Fruit fly (Drosophila melanogaster) whole organism, embryonic: ENCODE results near the gene RpS14a.

Source experiments
- Ada2b ChIP-seq: fragments of 200-800 bp; sonication (Bioruptor generic); IDR thresholded peaks from 2 replicates; pipeline ENCODE4 v1.3.6; 2022; ENCODE audit warnings: missing biosample characterization, missing genetic modification characterization
- Adf1 ChIP-seq: fragments of 200-800 bp; sonication (Bioruptor generic); IDR thresholded peaks from 2 replicates; pipeline ENCODE4 v1.3.6; 2022; ENCODE audit warnings: missing biosample characterization, missing genetic modification characterization
- Antp ChIP-seq: fragments of 200-800 bp; sonication (Bioruptor generic); optimal IDR thresholded peaks from 3 replicates; lab custom pipeline; 2016; ENCODE audit warnings: missing biosample characterization, missing genetic modification characterization
- Bdp1 ChIP-seq: fragments of 200-800 bp; sonication (Bioruptor generic); optimal IDR thresholded peaks from 3 replicates; lab custom pipeline; 2016; ENCODE audit warnings: missing biosample characterization, missing genetic modification characterization
- Bteb2 ChIP-seq: fragments of 200-800 bp; sonication (Bioruptor generic); optimal IDR thresholded peaks from 2 replicates; lab custom pipeline; 2016; ENCODE audit warnings: missing biosample characterization, missing genetic modification characterization
- CG10274 ChIP-seq: fragments of 200-800 bp; sonication (Bioruptor generic); optimal IDR thresholded peaks from 3 replicates; lab custom pipeline; 2017; ENCODE audit warnings: missing biosample characterization, mild to moderate bottlenecking, missing genetic modification characterization
- CG10654 ChIP-seq: fragments of 200-800 bp; sonication (Bioruptor generic); optimal IDR thresholded peaks from 2 replicates; lab custom pipeline; 2016; ENCODE audit warnings: missing biosample characterization, missing genetic modification characterization
- CG11696 ChIP-seq: fragments of 200-800 bp; sonication (Bioruptor generic); IDR thresholded peaks from 2 replicates; pipeline ENCODE4 v1.3.6; 2022; ENCODE audit warnings: missing biosample characterization, missing genetic modification characterization
- CG12071 ChIP-seq: fragments of 200-800 bp; sonication (Bioruptor generic); optimal IDR thresholded peaks from 3 replicates; lab custom pipeline; 2018; ENCODE audit warnings: missing biosample characterization, mild to moderate bottlenecking, missing genetic modification characterization
- CG13424 ChIP-seq: fragments of 200-800 bp; sonication (Bioruptor generic); optimal IDR thresholded peaks from 2 replicates; lab custom pipeline; 2019; ENCODE audit warnings: missing biosample characterization, mild to moderate bottlenecking, missing genetic modification characterization, moderate library complexity
- CG15479 ChIP-seq: fragments of 200-800 bp; sonication (Bioruptor generic); optimal IDR thresholded peaks from 3 replicates; lab custom pipeline; 2019; ENCODE audit warnings: missing biosample characterization, mild to moderate bottlenecking, missing genetic modification characterization, moderate library complexity
- CG18262 ChIP-seq: fragments of 200-800 bp; optimal IDR thresholded peaks from 3 replicates; lab custom pipeline; 2019; ENCODE audit warnings: missing biosample characterization, mild to moderate bottlenecking, missing genetic modification characterization, moderate library complexity
- CG2678 ChIP-seq: fragments of 200-800 bp; sonication (Bioruptor generic); optimal IDR thresholded peaks from 3 replicates; lab custom pipeline; 2019; ENCODE audit warnings: missing biosample characterization, mild to moderate bottlenecking, missing genetic modification characterization, moderate library complexity
- CG30403 ChIP-seq: fragments of 200-800 bp; sonication (Bioruptor generic); optimal IDR thresholded peaks from 3 replicates; lab custom pipeline; 2016; ENCODE audit warnings: missing biosample characterization, missing genetic modification characterization
- CG34224 ChIP-seq: fragments of 200-800 bp; sonication (Bioruptor generic); IDR thresholded peaks from 3 replicates; pipeline ENCODE4 v1.3.6; 2022; ENCODE audit warnings: missing biosample characterization, missing genetic modification characterization; ENCODE audit not compliant: partially characterized antibody
- CG4404 ChIP-seq: fragments of 200-800 bp; sonication (Bioruptor generic); IDR thresholded peaks from 2 replicates; pipeline ENCODE4 v1.3.6; 2022; ENCODE audit warnings: missing biosample characterization, missing genetic modification characterization
- CG6254 ChIP-seq: fragments of 200-800 bp; sonication (Bioruptor generic); optimal IDR thresholded peaks from 3 replicates; lab custom pipeline; 2017; ENCODE audit warnings: mild to moderate bottlenecking, missing biosample characterization, missing genetic modification reagents, missing genetic modification characterization
- CG9932 ChIP-seq: fragments of 200-800 bp; sonication (Bioruptor generic); IDR thresholded peaks from 2 replicates; pipeline ENCODE4 v1.3.6; 2022; ENCODE audit warnings: missing biosample characterization, missing genetic modification characterization
- Hey ChIP-seq: fragments of 200-800 bp; sonication (Bioruptor generic); optimal IDR thresholded peaks from 3 replicates; lab custom pipeline; 2018; ENCODE audit warnings: missing biosample characterization, mild to moderate bottlenecking, missing genetic modification characterization
- Hmr ChIP-seq: fragments of 200-800 bp; sonication (Bioruptor generic); optimal IDR thresholded peaks from 3 replicates; lab custom pipeline; 2017; ENCODE audit warnings: mild to moderate bottlenecking, missing biosample characterization, missing genetic modification reagents, missing genetic modification characterization
- Nf-YC ChIP-seq: fragments of 200-800 bp; optimal IDR thresholded peaks from 3 replicates; lab custom pipeline; 2019; ENCODE audit warnings: missing biosample characterization, mild to moderate bottlenecking, missing genetic modification characterization, moderate library complexity
- Optix ChIP-seq: fragments of 200-800 bp; sonication (Bioruptor generic); IDR thresholded peaks from 3 replicates; pipeline ENCODE4 v1.3.6; 2022; ENCODE audit warnings: missing biosample characterization, missing genetic modification characterization
- Ptx1 ChIP-seq: fragments of 200-800 bp; sonication (Bioruptor generic); IDR thresholded peaks from 2 replicates; pipeline ENCODE4 v1.3.6; 2022; ENCODE audit warnings: missing biosample characterization, missing genetic modification characterization
- Rx ChIP-seq: fragments of 200-800 bp; sonication (Bioruptor generic); IDR thresholded peaks from 2 replicates; pipeline ENCODE4 v1.3.6; 2022; ENCODE audit warnings: missing biosample characterization, missing genetic modification characterization
- Sry-β ChIP-seq: fragments of 200-800 bp; sonication (Bioruptor generic); optimal IDR thresholded peaks from 2 replicates; lab custom pipeline; 2018; ENCODE audit warnings: missing biosample characterization, mild to moderate bottlenecking, missing genetic modification characterization, moderate library complexity
- Sry-δ ChIP-seq: fragments of 200-800 bp; sonication (Bioruptor generic); optimal IDR thresholded peaks from 2 replicates; lab custom pipeline; 2016; ENCODE audit warnings: missing biosample characterization, missing genetic modification characterization
- Taf1 ChIP-seq: fragments of 200-800 bp; sonication (Bioruptor generic); IDR thresholded peaks from 2 replicates; pipeline ENCODE4 v1.3.6; 2022; ENCODE audit warnings: missing biosample characterization, missing genetic modification characterization
- Usf ChIP-seq: fragments of 200-800 bp; sonication (Bioruptor generic); optimal IDR thresholded peaks from 2 replicates; lab custom pipeline; 2017; ENCODE audit warnings: missing genotype, missing biosample characterization, missing genetic modification characterization
- ab ChIP-seq: fragments of 200-800 bp; sonication (Bioruptor generic); optimal IDR thresholded peaks from 2 replicates; lab custom pipeline; 2016; ENCODE audit warnings: missing biosample characterization, missing genetic modification characterization
- aop ChIP-seq: fragments of 200-800 bp; sonication (Bioruptor generic); IDR thresholded peaks from 2 replicates; pipeline ENCODE4 v1.3.6; 2022; ENCODE audit warnings: missing biosample characterization, missing genetic modification characterization
- ap ChIP-seq: fragments of 200-800 bp; sonication (Bioruptor generic); IDR thresholded peaks from 2 replicates; pipeline ENCODE4 v1.3.6; 2022; ENCODE audit warnings: missing biosample characterization, missing genetic modification characterization
- cad ChIP-seq: fragments of >200 bp; optimal IDR thresholded peaks from 2 replicates; lab custom pipeline; 2017; ENCODE audit warnings: missing biosample characterization, missing genetic modification characterization
- ci ChIP-seq: fragments of 200-800 bp; sonication (Bioruptor generic); IDR thresholded peaks from 3 replicates; pipeline ENCODE4 v1.3.6; 2022; ENCODE audit warnings: missing biosample characterization, missing genetic modification characterization
- danr ChIP-seq: fragments of 200-800 bp; sonication (Bioruptor generic); IDR thresholded peaks from 2 replicates; pipeline ENCODE4 v1.3.6; 2022; ENCODE audit warnings: missing biosample characterization, missing genetic modification characterization
- kni ChIP-seq: fragments of 200-800 bp; sonication (Bioruptor generic); optimal IDR thresholded peaks from 3 replicates; lab custom pipeline; 2017; ENCODE audit warnings: mild to moderate bottlenecking, missing biosample characterization, missing genetic modification reagents, missing genetic modification characterization
- maf-S ChIP-seq: fragments of 200-800 bp; sonication (Bioruptor generic); optimal IDR thresholded peaks from 2 replicates; lab custom pipeline; 2016; ENCODE audit warnings: missing biosample characterization, missing genetic modification characterization
- nau ChIP-seq: fragments of 200-800 bp; sonication (Bioruptor generic); optimal IDR thresholded peaks from 3 replicates; lab custom pipeline; 2017; ENCODE audit warnings: missing biosample characterization, mild to moderate bottlenecking, missing genetic modification characterization, missing genetic modification reagents
- p53 ChIP-seq: fragments of 200-800 bp; sonication (Bioruptor generic); optimal IDR thresholded peaks from 2 replicates; lab custom pipeline; 2016; ENCODE audit warnings: missing biosample characterization, missing genetic modification characterization
- prd ChIP-seq, 3 experiments: fragments of >200 bp in 2 of 3; fragments of 200-800 bp in 1 of 3; sonication (Bioruptor generic) in 1 of 3; optimal IDR thresholded peaks in 2 of 3; IDR thresholded peaks in 1 of 3; 2 replicates in 2 of 3; 3 replicates in 1 of 3; pipeline versions ENCODE4 v1.3.6 to Lab custom; 2017 to 2022; ENCODE audit warnings: missing biosample characterization in 1 of 3, missing genetic modification characterization in 1 of 3
- schlank ChIP-seq: fragments of 200-800 bp; sonication (Bioruptor generic); optimal IDR thresholded peaks from 2 replicates; lab custom pipeline; 2018; ENCODE audit warnings: missing biosample characterization, mild to moderate bottlenecking, missing genetic modification characterization
- scrt ChIP-seq: fragments of 200-800 bp; sonication (Bioruptor generic); optimal IDR thresholded peaks from 2 replicates; lab custom pipeline; 2018; ENCODE audit warnings: missing biosample characterization, mild to moderate bottlenecking, missing genetic modification characterization, moderate library complexity
- sens ChIP-seq: fragments of 200-800 bp; sonication (Bioruptor generic); peaks from one replicate; lab custom pipeline; 2016; ENCODE audit warnings: missing biosample characterization, missing genetic modification characterization
- sim ChIP-seq: fragments of 200-800 bp; sonication (Bioruptor generic); IDR thresholded peaks from 2 replicates; pipeline ENCODE4 v1.3.6; 2022; ENCODE audit warnings: missing biosample characterization, missing genetic modification characterization
- trh ChIP-seq: fragments of 200-800 bp; sonication (Bioruptor generic); optimal IDR thresholded peaks from 2 replicates; lab custom pipeline; 2016; ENCODE audit warnings: missing biosample characterization, missing genetic modification characterization
- twi ChIP-seq: fragments of 200-800 bp; optimal IDR thresholded peaks from 2 replicates; lab custom pipeline; 2019; ENCODE audit warnings: missing biosample characterization, mild to moderate bottlenecking, missing genetic modification characterization, moderate library complexity
- z ChIP-seq: fragments of 200-800 bp; sonication (Bioruptor generic); IDR thresholded peaks from 3 replicates; pipeline ENCODE4 v1.3.6; 2022; ENCODE audit warnings: missing biosample characterization, missing genetic modification characterization
- zen ChIP-seq: fragments of 200-800 bp; sonication (Bioruptor generic); optimal IDR thresholded peaks from 3 replicates; lab custom pipeline; 2018; ENCODE audit warnings: missing biosample characterization, mild to moderate bottlenecking, missing genetic modification characterization, moderate library complexity
- zfh2 ChIP-seq: fragments of 200-800 bp; sonication (Bioruptor generic); optimal IDR thresholded peaks from 2 replicates; lab custom pipeline; 2016; ENCODE audit warnings: missing biosample characterization, missing genetic modification characterization

Gene RpS14a

dm6 chrX:7891596-7892538 lies 41.7 kb upstream of the RpS14a start, which contains the start of gene Nek2 (continued):
- peak; percentile 25 for TF ChIP-seq kni (GFP tag; lab: Kevin White, UChicago)
- no peak for TF ChIP-seq Sry-δ (GFP tag; lab: Kevin White, UChicago)
- peak; percentile 47 for TF ChIP-seq CG15479 (GFP tag; lab: Kevin White, UChicago)
- no peak for TF ChIP-seq Bdp1 (GFP tag; lab: Kevin White, UChicago)
- no peak for TF ChIP-seq CG9932 (GFP tag; lab: Robert Waterston, UW)
- TF ChIP-seq Usf (GFP tag; lab: Kevin White, UChicago) = no peak
- no peak for TF ChIP-seq CG6254 (GFP tag; lab: Kevin White, UChicago)
- peak; percentile 31 for TF ChIP-seq zen (tag; lab: Kevin White, UChicago)
- TF ChIP-seq schlank (tag; lab: Kevin White, UChicago) = no peak
- peak; percentile 11 for TF ChIP-seq sens (GFP tag; lab: Kevin White, UChicago)
- TF ChIP-seq Hmr (GFP tag; lab: Kevin White, UChicago) = no peak
- peak; percentile 89 for TF ChIP-seq Sry-β

- TF ChIP-seq maf-S (GFP tag; lab: Kevin White, UChicago) = no peak
- peak; percentile 5 for TF ChIP-seq CG13424 (tag; lab: Kevin White, UChicago)
- no peak for TF ChIP-seq aop (GFP tag; lab: Robert Waterston, UW)
- peak; percentile 18 for TF ChIP-seq CG30403 (GFP tag; lab: Kevin White, UChicago)
- TF ChIP-seq Bteb2 = no peak
- TF ChIP-seq prd (optimal IDR thresholded peaks at IDR 0.05; lab: Kevin White, UChicago) = no peak
- peak; percentile 64; the same call in 2 of the 3 replicates for TF ChIP-seq prd (GFP tag; IDR thresholded peaks at IDR 0.05; lab: Robert Waterston, UW)
- TF ChIP-seq twi (tag; lab: Kevin White, UChicago) = no peak
- TF ChIP-seq CG10274 = no peak
- TF ChIP-seq CG10654 = no peak
- TF ChIP-seq Bdp1 (GFP tag; lab: Kevin White, UChicago) = no peak
- no peak for TF ChIP-seq Hey (tag; lab: Kevin White, UChicago)
- TF ChIP-seq p53 (GFP tag; lab: Kevin White, UChicago) = no peak
- TF ChIP-seq ab (GFP tag; lab: Kevin White, UChicago) = no peak
- TF ChIP-seq CG18262 (tag; lab: Kevin White, UChicago) = peak; percentile 25
- no peak for TF ChIP-seq CG34224 (GFP tag; lab: Robert Waterston, UW)
- no peak for TF ChIP-seq nau (GFP tag; lab: Kevin White, UChicago)
- TF ChIP-seq CG11696 (GFP tag; lab: Robert Waterston, UW) = no peak
- TF ChIP-seq CG2678 (tag; lab: Kevin White, UChicago) = peak; percentile 29
- TF ChIP-seq Nf-YC (tag; lab: Kevin White, UChicago) = no peak
- TF ChIP-seq zfh2 = no peak
- no peak for TF ChIP-seq cad (GFP tag; lab: Kevin White, UChicago)
- no peak for TF ChIP-seq scrt (GFP tag; lab: Kevin White, UChicago)
- TF ChIP-seq Optix (GFP tag; lab: Robert Waterston, UW) = no peak
- TF ChIP-seq Taf1 (GFP tag; lab: Robert Waterston, UW) = no peak
- TF ChIP-seq sim (GFP tag; lab: Robert Waterston, UW) = no peak
- no peak for TF ChIP-seq Ada2b (GFP tag; lab: Robert Waterston, UW)
- TF ChIP-seq Adf1 (GFP tag; lab: Robert Waterston, UW) = no peak
- no peak for TF ChIP-seq danr
- no peak for TF ChIP-seq CG12071 (GFP tag; lab: Kevin White, UChicago)
- no peak for TF ChIP-seq z (GFP tag; lab: Robert Waterston, UW)
- 0 out of 2 replicates have a peak, but pooled peaks have one; percentile 10 for TF ChIP-seq Ptx1 (GFP tag; lab: Robert Waterston, UW)
- peak; percentile 15 for TF ChIP-seq zen (tag; lab: Kevin White, UChicago)
- TF ChIP-seq ci = no peak
- no peak for TF ChIP-seq trh
- no peak for TF ChIP-seq Antp (GFP tag; lab: Kevin White, UChicago)
- no peak for TF ChIP-seq ap
- no peak for TF ChIP-seq Rx
- TF ChIP-seq CG4404 = peak; percentile 62
These were observed 41.0 kb upstream of the RpS14a start for dm6 chrX:7892539-7892899.
